Fruit fly (Drosophila melanogaster) whole organism, pupa: Measurements from ENCODE around the gene CG43407.

Experiments
- CG14655 ChIP-seq: fragments of 200-800 bp; sonication (Bioruptor generic); optimal IDR thresholded peaks from 3 replicates; lab custom pipeline; 2017; ENCODE audit warnings: mild to moderate bottlenecking, missing biosample characterization, missing genetic modification reagents, missing genetic modification characterization
- CG15710 ChIP-seq: fragments of 200-800 bp; sonication (Bioruptor generic); optimal IDR thresholded peaks from 2 replicates; lab custom pipeline; 2018; ENCODE audit warnings: missing biosample characterization, mild to moderate bottlenecking, missing genetic modification characterization, moderate library complexity
- CG9948 ChIP-seq: fragments of 200-800 bp; sonication (Bioruptor generic); optimal IDR thresholded peaks from 2 replicates; lab custom pipeline; 2018; ENCODE audit warnings: missing biosample characterization, mild to moderate bottlenecking, missing genetic modification characterization, moderate library complexity
- EcR ChIP-seq: fragments of 200-800 bp; sonication (Bioruptor generic); optimal IDR thresholded peaks from 3 replicates; lab custom pipeline; 2019; ENCODE audit warnings: missing biosample characterization, missing genetic modification characterization, mild to moderate bottlenecking, moderate library complexity, missing genetic modification reagents

Gene CG43407

DNA sequence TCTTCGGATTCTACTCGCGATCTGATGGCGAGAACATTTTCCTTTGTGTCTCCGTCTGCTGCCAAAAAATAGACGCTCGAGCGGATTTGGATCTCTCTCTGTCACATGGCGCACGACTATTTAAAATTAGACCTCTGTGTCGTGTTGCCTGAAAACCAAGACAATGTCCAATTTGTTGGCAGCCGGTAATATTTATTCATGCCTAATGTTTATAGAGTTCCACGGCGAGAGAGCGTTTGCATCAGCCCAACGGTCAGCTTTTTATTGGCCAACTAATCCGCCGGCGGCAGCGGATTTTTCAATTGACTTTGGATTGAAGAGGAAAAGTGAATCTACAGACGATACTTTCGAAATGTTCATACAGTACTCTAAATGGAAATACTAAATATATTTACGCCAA lies 50.0 kb downstream of the CG43407 start, which contains the start of gene SmydA-2:
Gene SmydA-2 (minus strand): TSS at position 33 of the 400 bp plus-strand sequence.
- TF ChIP-seq CG9948 (tag; lab: Kevin White, UChicago) = no peak
- TF ChIP-seq CG15710 = no peak
- TF ChIP-seq EcR (GFP tag; lab: Kevin White, UChicago) = no peak
- no peak for TF ChIP-seq CG14655 (GFP tag; lab: Kevin White, UChicago)
